Fruit fly (Drosophila melanogaster): Measurements from ENCODE around the gene Arts.

Arts gene

dm6 chr3L:16594922-16595518 is 7.6 kb upstream of the Arts start, which contains the start of the genes spd-2 and Apl (continued):
- TF ChIP-seq Pdp1 (GFP tag; optimal IDR thresholded peaks at IDR 0.05) (no peak), Hmr (GFP tag; optimal IDR thresholded peaks at IDR 0.05) (no peak), sim (GFP tag; IDR thresholded peaks at IDR 0.05) (no peak), Spps (tag; optimal IDR thresholded peaks at IDR 0.05) (no peak), H2.0 (GFP tag; IDR thresholded peaks at IDR 0.05) (no peak), br (optimal IDR thresholded peaks at IDR 0.05) (no peak), mld (GFP tag; IDR thresholded peaks at IDR 0.05; ENCODE audit: partially characterized antibody) (no peak), CG17568 (GFP tag; optimal IDR thresholded peaks at IDR 0.05) (no peak), Myb (GFP tag; optimal IDR thresholded peaks at IDR 0.05) (peak; percentile 18), Ets65A (GFP tag) (no peak), NC2α (GFP tag; optimal IDR thresholded peaks at IDR 0.05) (no peak), sob (GFP tag; IDR thresholded peaks at IDR 0.05) (no peak), CG16863 (GFP tag; optimal IDR thresholded peaks at IDR 0.05) (no peak), CG10321 (GFP tag; IDR thresholded peaks at IDR 0.05) (no peak), gfzf (GFP tag; optimal IDR thresholded peaks at IDR 0.05) (no peak), CG13123 (GFP tag; optimal IDR thresholded peaks at IDR 0.05) (no peak), Aef1 (GFP tag; IDR thresholded peaks at IDR 0.05) (no peak), CG17802 (tag; optimal IDR thresholded peaks at IDR 0.05) (no peak), pfk (GFP tag; optimal IDR thresholded peaks at IDR 0.05) (no peak), bowl (GFP tag; IDR thresholded peaks at IDR 0.05) (no peak), nerfin-2 (GFP tag; IDR thresholded peaks at IDR 0.05; ENCODE audit: partially characterized antibody) (no peak; the same call in none of the 2 replicates), vfl (GFP tag; optimal IDR thresholded peaks at IDR 0.05) (no peak), TFAM (GFP tag; optimal IDR thresholded peaks at IDR 0.05) (no peak), Gug (GFP tag; IDR thresholded peaks at IDR 0.05) (no peak), Dref (GFP tag; IDR thresholded peaks at IDR 0.05) (peak; percentile 64), lab (GFP tag; optimal IDR thresholded peaks at IDR 0.05) (no peak), zfh1 (GFP tag; IDR thresholded peaks at IDR 0.05) (no peak), Nf-YB (GFP tag; optimal IDR thresholded peaks at IDR 0.05) (no peak), Sox100B (GFP tag; optimal IDR thresholded peaks at IDR 0.05) (no peak), CG12391 (tag; optimal IDR thresholded peaks at IDR 0.05) (no peak), pros (GFP tag; optimal IDR thresholded peaks at IDR 0.05) (no peak), tll (GFP tag; optimal IDR thresholded peaks at IDR 0.05) (no peak), CG14667 (GFP tag; IDR thresholded peaks at IDR 0.05) (no peak), ssp (GFP tag; IDR thresholded peaks at IDR 0.05) (no peak), CG11456 (GFP tag; IDR thresholded peaks at IDR 0.05) (no peak), Ravus (GFP tag; IDR thresholded peaks at IDR 0.05) (no peak), tup (GFP tag; optimal IDR thresholded peaks at IDR 0.05) (no peak), amos (GFP tag; IDR thresholded peaks at IDR 0.05; ENCODE audit: partially characterized antibody) (peak; percentile 57), stc (GFP tag; IDR thresholded peaks at IDR 0.05) (no peak), CG7556 (GFP tag; optimal IDR thresholded peaks at IDR 0.05) (no peak), CG9932 (GFP tag; IDR thresholded peaks at IDR 0.05) (no peak), inv (GFP tag; IDR thresholded peaks at IDR 0.05; ENCODE audit: partially characterized antibody) (peak; percentile 19; the same call in 1 of the 2 replicates), CG10147 (GFP tag; optimal IDR thresholded peaks at IDR 0.05) (no peak), CG14014 (GFP tag; IDR thresholded peaks at IDR 0.05) (no peak), CG1529 (GFP tag; optimal IDR thresholded peaks at IDR 0.05) (no peak), vnd (GFP tag; IDR thresholded peaks at IDR 0.05; ENCODE audit: partially characterized antibody) (peak; percentile 54; the same call in 1 of the 3 replicates), Oaz (GFP tag; IDR thresholded peaks at IDR 0.05) (no peak), tx (GFP tag; optimal IDR thresholded peaks at IDR 0.05) (no peak), CG8359 (GFP tag; optimal IDR thresholded peaks at IDR 0.05; ENCODE audit: borderline replicate concordance) (no peak), CG3407 (GFP tag; optimal IDR thresholded peaks at IDR 0.05) (no peak), aop (GFP tag; IDR thresholded peaks at IDR 0.05) (no peak)

Data from whole organism, embryonic.